Worm (Caenorhabditis elegans) whole organism, L4 larva: ENCODE results near the gene C24B9.3.

Source experiments
- D1046.2 ChIP-seq: fragments of 200-800 bp; sonication (Bioruptor generic); IDR thresholded peaks from 2 replicates; pipeline ENCODE4 v1.3.6; 2022; ENCODE audit warnings: missing genetic modification characterization, missing compliant biosample characterization
- F10B5.3 ChIP-seq: sonication (generic microtip); optimal IDR thresholded peaks from 2 replicates; lab custom pipeline; 2016; ENCODE audit warnings: mild to moderate bottlenecking, missing genetic modification characterization, missing compliant biosample characterization
- F26F4.8 ChIP-seq: fragments of 200-800 bp; sonication (Bioruptor generic); conservative IDR thresholded peaks from 2 replicates; pipeline ENCODE4 v1.3.6; 2022; ENCODE audit warnings: missing genetic modification characterization, missing compliant biosample characterization
- F37D6.2 ChIP-seq: sonication (generic microtip); optimal IDR thresholded peaks from 2 replicates; lab custom pipeline; 2016; ENCODE audit warnings: mild to moderate bottlenecking, missing genetic modification characterization, missing compliant biosample characterization
- F44E2.7 ChIP-seq: fragments of 200-800 bp; sonication (Bioruptor generic); IDR thresholded peaks from 2 replicates; pipeline ENCODE4 v2.1.2; 2022; ENCODE audit warnings: missing genetic modification characterization, missing compliant biosample characterization
- F49E8.2 ChIP-seq: sonication (generic microtip); optimal IDR thresholded peaks from 2 replicates; lab custom pipeline; 2016; ENCODE audit warnings: missing compliant biosample characterization, mild to moderate bottlenecking, missing genetic modification characterization, borderline replicate concordance
- T20F7.1 ChIP-seq: fragments of 200-800 bp; sonication (Bioruptor generic); optimal IDR thresholded peaks from 2 replicates; lab custom pipeline; 2018; ENCODE audit warnings: mild to moderate bottlenecking, missing genetic modification characterization, missing compliant biosample characterization
- T26A8.4 ChIP-seq: fragments of 200-800 bp; sonication (Bioruptor generic); IDR thresholded peaks from 2 replicates; pipeline ENCODE4 v1.3.6; 2022; ENCODE audit warnings: missing genetic modification characterization, missing compliant biosample characterization
- Y105C5A.15 ChIP-seq: fragments of 200-800 bp; sonication (Bioruptor generic); IDR thresholded peaks from 2 replicates; pipeline ENCODE4 v1.3.6; 2022; ENCODE audit warnings: missing genetic modification characterization, missing compliant biosample characterization
- ZK337.2 ChIP-seq: fragments of 200-800 bp; sonication (Bioruptor generic); IDR thresholded peaks from 2 replicates; pipeline ENCODE4 v1.3.6; 2022; ENCODE audit warnings: missing genetic modification reagents, missing genetic modification characterization, missing compliant biosample characterization
- aly-2 ChIP-seq: sonication (generic microtip); optimal IDR thresholded peaks from 2 replicates; lab custom pipeline; 2018; ENCODE audit warnings: missing biosample characterization, missing genetic modification characterization
- arid-1 ChIP-seq: fragments of 200-800 bp; sonication (Bioruptor generic); conservative IDR thresholded peaks from 2 replicates; pipeline ENCODE4 v1.3.6; 2022; ENCODE audit warnings: missing genetic modification reagents, missing genetic modification characterization, missing compliant biosample characterization
- attf-4 ChIP-seq: sonication (generic microtip); optimal IDR thresholded peaks from 3 replicates; lab custom pipeline; 2017; ENCODE audit warnings: missing biosample characterization, missing genetic modification characterization
- ceh-28 ChIP-seq: fragments of 150-350 bp; optimal IDR thresholded peaks from 2 replicates; lab custom pipeline; 2014; ENCODE audit warnings: missing biosample characterization, missing genetic modification reagents, missing genetic modification characterization
- ceh-32 ChIP-seq: sonication (generic microtip); optimal IDR thresholded peaks from 2 replicates; lab custom pipeline; 2016; ENCODE audit warnings: mild to moderate bottlenecking, missing genetic modification characterization, missing compliant biosample characterization; ENCODE audit not compliant: poor library complexity
- cey-2 ChIP-seq: sonication (generic microtip); optimal IDR thresholded peaks from 3 replicates; lab custom pipeline; 2017; ENCODE audit warnings: missing genetic modification characterization, mild to moderate bottlenecking, missing compliant biosample characterization, antibody characterized with exemption, borderline replicate concordance; ENCODE audit not compliant: insufficient read depth
- ctbp-1 ChIP-seq: fragments of 200-800 bp; sonication (Bioruptor generic); IDR thresholded peaks from 2 replicates; pipeline ENCODE4 v1.3.6; 2022; ENCODE audit warnings: missing genetic modification reagents, missing genetic modification characterization, missing compliant biosample characterization
- daf-12 ChIP-seq: fragments of 150-350 bp; optimal IDR thresholded peaks from 2 replicates; lab custom pipeline; 2014; ENCODE audit warnings: missing biosample characterization, missing genetic modification reagents, missing genetic modification characterization
- daf-19 ChIP-seq: fragments of 200-800 bp; sonication (Bioruptor generic); conservative IDR thresholded peaks from 2 replicates; pipeline ENCODE4 v1.3.6; 2022; ENCODE audit warnings: missing genetic modification characterization, missing compliant biosample characterization
- dmd-6 ChIP-seq: fragments of 200-800 bp; sonication (Bioruptor generic); IDR thresholded peaks from 2 replicates; pipeline ENCODE4 v1.3.6; 2022; ENCODE audit warnings: missing genetic modification reagents, missing genetic modification characterization, missing compliant biosample characterization
- dmd-9 ChIP-seq: fragments of 200-800 bp; sonication (Bioruptor generic); IDR thresholded peaks from 2 replicates; pipeline ENCODE4 v1.3.6; 2022; ENCODE audit warnings: missing genetic modification reagents, missing genetic modification characterization, missing compliant biosample characterization
- egl-43 ChIP-seq: fragments of 200-800 bp; sonication (Bioruptor generic); IDR thresholded peaks from 2 replicates; pipeline ENCODE4 v1.3.6; 2022; ENCODE audit warnings: missing genetic modification reagents, missing genetic modification characterization, missing compliant biosample characterization
- hif-1 ChIP-seq, 2 experiments: sonication (generic microtip); optimal IDR thresholded peaks; 2 replicates each; lab custom pipeline; 2016 to 2017; ENCODE audit warnings: missing compliant biosample characterization in 2 of 2, missing genetic modification characterization in 2 of 2, missing genetic modification reagents in 2 of 2, missing genotype in 2 of 2, mild to moderate bottlenecking in 1 of 2
- hlh-11 ChIP-seq: fragments of 200-800 bp; sonication (Bioruptor generic); optimal IDR thresholded peaks from 2 replicates; lab custom pipeline; 2018; ENCODE audit warnings: mild to moderate bottlenecking, missing genetic modification characterization, missing compliant biosample characterization
- hlh-30 ChIP-seq: sonication (generic microtip); optimal IDR thresholded peaks from 2 replicates; lab custom pipeline; 2017; ENCODE audit warnings: antibody characterized with exemption, mild to moderate bottlenecking, missing genetic modification characterization, missing compliant biosample characterization; ENCODE audit not compliant: insufficient read depth
- hmg-1.1 ChIP-seq: fragments of 200-800 bp; sonication (Bioruptor generic); IDR thresholded peaks from 2 replicates; pipeline ENCODE4 v1.3.6; 2022; ENCODE audit warnings: missing genetic modification reagents, missing genetic modification characterization, missing compliant biosample characterization
- lim-7 ChIP-seq: fragments of 200-800 bp; sonication (Bioruptor generic); IDR thresholded peaks from 2 replicates; pipeline ENCODE4 v1.3.6; 2022; ENCODE audit warnings: missing genetic modification characterization, missing compliant biosample characterization
- lin-1 ChIP-seq: fragments of 200-800 bp; sonication (Bioruptor generic); IDR thresholded peaks from 2 replicates; pipeline ENCODE4 v1.3.6; 2022; ENCODE audit warnings: missing genetic modification reagents, missing genetic modification characterization, missing compliant biosample characterization
- lin-38 ChIP-seq: fragments of 200-800 bp; sonication (Bioruptor generic); IDR thresholded peaks from 2 replicates; pipeline ENCODE4 v1.3.6; 2022; ENCODE audit warnings: missing genetic modification reagents, missing genetic modification characterization, missing compliant biosample characterization
- lin-39 ChIP-seq: fragments of 150-350 bp; optimal IDR thresholded peaks from 2 replicates; lab custom pipeline; 2014; ENCODE audit warnings: missing biosample characterization, missing genetic modification reagents, missing genetic modification characterization
- lsy-2 ChIP-seq, 2 experiments: fragments of 150-350 bp in 1 of 2; sonication (generic microtip) in 1 of 2; optimal IDR thresholded peaks; 2 replicates each; lab custom pipeline; 2014 to 2017; ENCODE audit warnings: missing biosample characterization in 2 of 2, missing genetic modification characterization in 2 of 2
- mdl-1 ChIP-seq, 2 experiments: fragments of 150-350 bp in 1 of 2; sonication (generic microtip) in 1 of 2; optimal IDR thresholded peaks; 2 replicates each; lab custom pipeline; 2014 to 2017; ENCODE audit warnings: missing biosample characterization in 2 of 2, missing genetic modification characterization in 2 of 2
- mdt-29 ChIP-seq: fragments of 200-800 bp; sonication (Bioruptor generic); IDR thresholded peaks from 2 replicates; pipeline ENCODE4 v1.3.6; 2022; ENCODE audit warnings: missing genetic modification reagents, missing genetic modification characterization, missing compliant biosample characterization
- mep-1 ChIP-seq: fragments of 150-350 bp; sonication (generic microtip); optimal IDR thresholded peaks from 3 replicates; lab custom pipeline; 2014; ENCODE audit warnings: missing biosample characterization, missing genetic modification characterization
- mxl-3 ChIP-seq: fragments of 200-800 bp; sonication (Bioruptor generic); optimal IDR thresholded peaks from 2 replicates; lab custom pipeline; 2018; ENCODE audit warnings: mild to moderate bottlenecking, missing genetic modification characterization, missing compliant biosample characterization
- nhr-102 ChIP-seq: sonication (generic microtip); optimal IDR thresholded peaks from 2 replicates; lab custom pipeline; 2016; ENCODE audit warnings: mild to moderate bottlenecking, missing genetic modification characterization, moderate library complexity, missing compliant biosample characterization
- nhr-11 ChIP-seq: fragments of 150-350 bp; optimal IDR thresholded peaks from 2 replicates; lab custom pipeline; 2014; ENCODE audit warnings: missing biosample characterization, missing genetic modification characterization
- nhr-25 ChIP-seq: sonication (generic microtip); optimal IDR thresholded peaks from 2 replicates; lab custom pipeline; 2017; ENCODE audit warnings: missing genetic modification characterization, mild to moderate bottlenecking, missing compliant biosample characterization, antibody characterized with exemption, moderate library complexity, borderline replicate concordance; ENCODE audit not compliant: insufficient read depth
- nhr-28 ChIP-seq: fragments of 150-350 bp; optimal IDR thresholded peaks from 2 replicates; lab custom pipeline; 2014; ENCODE audit warnings: missing biosample characterization, missing genetic modification characterization
- nhr-48 ChIP-seq: sonication (generic microtip); optimal IDR thresholded peaks from 2 replicates; lab custom pipeline; 2016; ENCODE audit warnings: mild to moderate bottlenecking, missing genetic modification characterization, missing compliant biosample characterization
- nhr-77 ChIP-seq: fragments of 150-350 bp; optimal IDR thresholded peaks from 2 replicates; lab custom pipeline; 2014; ENCODE audit warnings: missing biosample characterization, missing genetic modification characterization
- pqm-1 ChIP-seq: sonication (generic microtip); optimal IDR thresholded peaks from 2 replicates; lab custom pipeline; 2017; ENCODE audit warnings: missing biosample characterization, missing genetic modification characterization
- spr-1 ChIP-seq: sonication (generic microtip); optimal IDR thresholded peaks from 2 replicates; lab custom pipeline; 2016; ENCODE audit warnings: mild to moderate bottlenecking, missing genetic modification characterization, missing compliant biosample characterization
- spr-3 ChIP-seq: fragments of 200-800 bp; sonication (Bioruptor generic); optimal IDR thresholded peaks from 2 replicates; lab custom pipeline; 2018; ENCODE audit warnings: mild to moderate bottlenecking, missing genetic modification characterization, missing compliant biosample characterization
- tag-97 ChIP-seq: fragments of 200-800 bp; sonication (Bioruptor generic); IDR thresholded peaks from 2 replicates; pipeline ENCODE4 v1.3.6; 2022; ENCODE audit warnings: missing genetic modification characterization, missing compliant biosample characterization
- unc-130 ChIP-seq: sonication (generic microtip); optimal IDR thresholded peaks from 2 replicates; lab custom pipeline; 2016; ENCODE audit warnings: missing genetic modification reagents, missing genetic modification characterization, missing compliant biosample characterization
- vab-7 ChIP-seq: fragments of 200-800 bp; sonication (Bioruptor generic); IDR thresholded peaks from 2 replicates; pipeline ENCODE4 v1.3.6; 2022; ENCODE audit warnings: missing genetic modification reagents, missing genetic modification characterization, missing compliant biosample characterization
- zag-1 ChIP-seq: fragments of 150-350 bp; optimal IDR thresholded peaks from 2 replicates; lab custom pipeline; 2014; ENCODE audit warnings: missing biosample characterization, missing genetic modification characterization
- zfp-3 ChIP-seq: fragments of 200-800 bp; sonication (Bioruptor generic); conservative IDR thresholded peaks from 2 replicates; pipeline ENCODE4 v1.3.6; 2022; ENCODE audit warnings: missing genetic modification reagents, missing genetic modification characterization, missing compliant biosample characterization
- zip-2 ChIP-seq: fragments of 150-350 bp; optimal IDR thresholded peaks from 2 replicates; lab custom pipeline; 2014; ENCODE audit warnings: missing biosample characterization, missing genetic modification characterization
- ztf-7 ChIP-seq: fragments of 150-350 bp; optimal IDR thresholded peaks from 2 replicates; lab custom pipeline; 2014; ENCODE audit warnings: missing biosample characterization, missing genetic modification characterization

C24B9.3 gene

DNA sequence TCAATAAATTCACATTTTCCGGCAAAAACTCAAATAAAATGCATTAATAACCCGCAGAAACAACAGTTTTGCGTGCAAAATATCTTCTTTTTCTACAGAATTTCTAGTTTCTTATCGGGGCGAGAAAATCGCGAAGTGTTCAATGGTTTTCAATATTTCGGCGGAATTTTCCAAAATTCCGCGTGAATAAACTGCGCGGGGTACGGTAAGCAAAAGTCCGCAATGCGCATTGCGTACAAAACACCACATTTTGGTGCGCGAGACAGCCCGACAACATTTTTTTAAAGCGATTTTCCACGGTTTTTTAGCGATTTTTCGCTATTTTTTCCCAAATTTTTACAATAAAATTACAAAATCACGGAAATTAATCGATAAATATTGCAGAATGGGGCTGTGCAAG lies 17.0 kb downstream of the C24B9.3 start, which contains the start of gene Y45G12B.2:
Gene Y45G12B.2 (plus strand): TSS at position 383 of the 400 bp plus-strand sequence.
- TF ChIP-seq hlh-11 (tag; lab: Kevin White, UChicago) (peak; percentile 44), hlh-30 (peak; percentile 78), F49E8.2 (tag; lab: Kevin White, UChicago) (peak; percentile 17), mxl-3 (peak; percentile 40), daf-19 (GFP tag; lab: Robert Waterston, UW) (no peak), D1046.2 (GFP tag; lab: Robert Waterston, UW) (no peak), nhr-77 (tag; lab: Kevin White, UChicago) (peak; percentile 72), hif-1 (tag; optimal IDR thresholded peaks at IDR 0.05; lab: Kevin White, UChicago) (peak in 1 of 2 experiments; percentile 53), T26A8.4 (GFP tag; lab: Robert Waterston, UW) (no peak), mdt-29 (GFP tag; lab: Robert Waterston, UW) (no peak), spr-3 (GFP tag; lab: Kevin White, UChicago) (no peak), F26F4.8 (GFP tag; lab: Robert Waterston, UW) (no peak), mdl-1 (tag; optimal IDR thresholded peaks at IDR 0.05; lab: Kevin White, UChicago) (peak in 1 of 2 experiments; percentile 57), lim-7 (0 out of 2 replicates have a peak, but pooled peaks have one; percentile 21), ceh-32 (tag; lab: Kevin White, UChicago) (no peak), tag-97 (GFP tag; lab: Robert Waterston, UW) (no peak), hmg-1.1 (GFP tag; lab: Robert Waterston, UW) (peak; percentile 64; the same call in 1 of the 2 replicates), nhr-102 (tag; lab: Kevin White, UChicago) (no peak), dmd-9 (GFP tag; lab: Robert Waterston, UW) (no peak), ceh-28 (no peak), ztf-7 (tag; lab: Kevin White, UChicago) (no peak), lin-39 (no peak), T20F7.1 (GFP tag; lab: Kevin White, UChicago) (no peak), vab-7 (GFP tag; lab: Robert Waterston, UW) (no peak), zfp-3 (no peak), ZK337.2 (GFP tag; lab: Robert Waterston, UW) (no peak), attf-4 (no peak), F37D6.2 (tag; lab: Kevin White, UChicago) (no peak), egl-43 (GFP tag; lab: Robert Waterston, UW) (no peak), F44E2.7 (GFP tag; lab: Robert Waterston, UW) (no peak), lin-38 (GFP tag; lab: Robert Waterston, UW) (peak; percentile 80), arid-1 (0 out of 2 replicates have a peak, but pooled peaks have one; percentile 29), mep-1 (peak; percentile 63), F10B5.3 (tag; lab: Kevin White, UChicago) (no peak), nhr-48 (tag; lab: Kevin White, UChicago) (no peak), ctbp-1 (GFP tag; lab: Robert Waterston, UW) (no peak), zip-2 (no peak), Y105C5A.15 (GFP tag; lab: Robert Waterston, UW) (no peak), zag-1 (tag; lab: Kevin White, UChicago) (no peak), aly-2 (tag; lab: Kevin White, UChicago) (no peak), nhr-25 (no peak), nhr-28 (tag; lab: Kevin White, UChicago) (peak; percentile 71), cey-2 (tag; lab: Kevin White, UChicago) (no peak), spr-1 (tag; lab: Kevin White, UChicago) (no peak), nhr-11 (tag; lab: Kevin White, UChicago) (no peak), daf-12 (tag; lab: Kevin White, UChicago) (no peak), lin-1 (GFP tag; lab: Robert Waterston, UW) (no peak), unc-130 (GFP tag; lab: Kevin White, UChicago) (peak; percentile 11), pqm-1 (tag; lab: Kevin White, UChicago) (no peak), lsy-2 (tag; optimal IDR thresholded peaks at IDR 0.05; lab: Kevin White, UChicago) (peak; percentile 95 to 99), dmd-6 (GFP tag; lab: Robert Waterston, UW) (0 out of 2 replicates have a peak, but pooled peaks have one; percentile 17)
